Worm (Caenorhabditis elegans) whole organism, L4 larva: ENCODE measurements around the gene unc-31.

Experiments
- F10B5.3 ChIP-seq: sonication (generic microtip); optimal IDR thresholded peaks from 2 replicates; lab custom pipeline; 2016; ENCODE audit warnings: mild to moderate bottlenecking, missing genetic modification characterization, missing compliant biosample characterization
- F26F4.8 ChIP-seq: fragments of 200-800 bp; sonication (Bioruptor generic); conservative IDR thresholded peaks from 2 replicates; pipeline ENCODE4 v1.3.6; 2022; ENCODE audit warnings: missing genetic modification characterization, missing compliant biosample characterization
- F37D6.2 ChIP-seq: sonication (generic microtip); optimal IDR thresholded peaks from 2 replicates; lab custom pipeline; 2016; ENCODE audit warnings: mild to moderate bottlenecking, missing genetic modification characterization, missing compliant biosample characterization
- T26A8.4 ChIP-seq: fragments of 200-800 bp; sonication (Bioruptor generic); IDR thresholded peaks from 2 replicates; pipeline ENCODE4 v1.3.6; 2022; ENCODE audit warnings: missing genetic modification characterization, missing compliant biosample characterization
- Y5F2A.4 ChIP-seq: fragments of 200-800 bp; sonication (Bioruptor generic); optimal IDR thresholded peaks from 2 replicates; lab custom pipeline; 2018; ENCODE audit warnings: mild to moderate bottlenecking, missing genetic modification characterization, missing compliant biosample characterization
- aha-1 ChIP-seq: fragments of 150-350 bp; peaks from one replicate; lab custom pipeline; 2014; ENCODE audit warnings: missing biosample characterization, missing genetic modification characterization
- aly-2 ChIP-seq: sonication (generic microtip); optimal IDR thresholded peaks from 2 replicates; lab custom pipeline; 2018; ENCODE audit warnings: missing biosample characterization, missing genetic modification characterization
- ama-1 ChIP-seq: fragments of 150-350 bp; optimal IDR thresholded peaks from 2 replicates; lab custom pipeline; 2014; ENCODE audit warnings: inconsistent platforms, mixed read lengths
- attf-4 ChIP-seq: sonication (generic microtip); optimal IDR thresholded peaks from 3 replicates; lab custom pipeline; 2017; ENCODE audit warnings: missing biosample characterization, missing genetic modification characterization
- ceh-20 ChIP-seq: fragments of 200-800 bp; sonication (Bioruptor generic); IDR thresholded peaks from 2 replicates; pipeline ENCODE4 v1.3.6; 2022; ENCODE audit warnings: missing genetic modification reagents, missing genetic modification characterization, missing compliant biosample characterization
- ceh-32 ChIP-seq: sonication (generic microtip); optimal IDR thresholded peaks from 2 replicates; lab custom pipeline; 2016; ENCODE audit warnings: mild to moderate bottlenecking, missing genetic modification characterization, missing compliant biosample characterization; ENCODE audit not compliant: poor library complexity
- ceh-44 ChIP-seq: fragments of 200-800 bp; sonication (Bioruptor generic); IDR thresholded peaks from 2 replicates; pipeline ENCODE4 v1.3.6; 2022; ENCODE audit warnings: missing genetic modification reagents, missing genetic modification characterization, missing compliant biosample characterization
- ces-1 ChIP-seq: fragments of 150-350 bp; sonication (generic microtip); optimal IDR thresholded peaks from 4 replicates; lab custom pipeline; 2014; ENCODE audit warnings: missing biosample characterization, missing genetic modification reagents, missing genetic modification characterization
- cey-2 ChIP-seq: sonication (generic microtip); optimal IDR thresholded peaks from 3 replicates; lab custom pipeline; 2017; ENCODE audit warnings: missing genetic modification characterization, mild to moderate bottlenecking, missing compliant biosample characterization, antibody characterized with exemption, borderline replicate concordance; ENCODE audit not compliant: insufficient read depth
- ctbp-1 ChIP-seq: fragments of 200-800 bp; sonication (Bioruptor generic); IDR thresholded peaks from 2 replicates; pipeline ENCODE4 v1.3.6; 2022; ENCODE audit warnings: missing genetic modification reagents, missing genetic modification characterization, missing compliant biosample characterization
- daf-16 ChIP-seq, 3 experiments: sonication (generic microtip); optimal IDR thresholded peaks; 2 replicates each; lab custom pipeline; 2016 to 2017; ENCODE audit warnings: missing genetic modification characterization in 3 of 3, missing genetic modification reagents in 3 of 3, mild to moderate bottlenecking in 2 of 3, missing compliant biosample characterization in 2 of 3, missing biosample characterization in 1 of 3, moderate library complexity in 1 of 3
- dmd-6 ChIP-seq: fragments of 200-800 bp; sonication (Bioruptor generic); IDR thresholded peaks from 2 replicates; pipeline ENCODE4 v1.3.6; 2022; ENCODE audit warnings: missing genetic modification reagents, missing genetic modification characterization, missing compliant biosample characterization
- dmd-9 ChIP-seq: fragments of 200-800 bp; sonication (Bioruptor generic); IDR thresholded peaks from 2 replicates; pipeline ENCODE4 v1.3.6; 2022; ENCODE audit warnings: missing genetic modification reagents, missing genetic modification characterization, missing compliant biosample characterization
- dpl-1 ChIP-seq: fragments of 150-350 bp; optimal IDR thresholded peaks from 2 replicates; lab custom pipeline; 2014; ENCODE audit warnings: missing biosample characterization, missing genetic modification reagents, missing genetic modification characterization
- egl-43 ChIP-seq: fragments of 200-800 bp; sonication (Bioruptor generic); IDR thresholded peaks from 2 replicates; pipeline ENCODE4 v1.3.6; 2022; ENCODE audit warnings: missing genetic modification reagents, missing genetic modification characterization, missing compliant biosample characterization
- hif-1 ChIP-seq, 2 experiments: sonication (generic microtip); optimal IDR thresholded peaks; 2 replicates each; lab custom pipeline; 2016 to 2017; ENCODE audit warnings: missing compliant biosample characterization in 2 of 2, missing genetic modification characterization in 2 of 2, missing genetic modification reagents in 2 of 2, missing genotype in 2 of 2, mild to moderate bottlenecking in 1 of 2
- hlh-11 ChIP-seq: fragments of 200-800 bp; sonication (Bioruptor generic); optimal IDR thresholded peaks from 2 replicates; lab custom pipeline; 2018; ENCODE audit warnings: mild to moderate bottlenecking, missing genetic modification characterization, missing compliant biosample characterization
- hlh-30 ChIP-seq: sonication (generic microtip); optimal IDR thresholded peaks from 2 replicates; lab custom pipeline; 2017; ENCODE audit warnings: antibody characterized with exemption, mild to moderate bottlenecking, missing genetic modification characterization, missing compliant biosample characterization; ENCODE audit not compliant: insufficient read depth
- lim-7 ChIP-seq: fragments of 200-800 bp; sonication (Bioruptor generic); IDR thresholded peaks from 2 replicates; pipeline ENCODE4 v1.3.6; 2022; ENCODE audit warnings: missing genetic modification characterization, missing compliant biosample characterization
- lin-1 ChIP-seq: fragments of 200-800 bp; sonication (Bioruptor generic); IDR thresholded peaks from 2 replicates; pipeline ENCODE4 v1.3.6; 2022; ENCODE audit warnings: missing genetic modification reagents, missing genetic modification characterization, missing compliant biosample characterization
- lin-15B ChIP-seq: fragments of 150-350 bp; sonication (generic microtip); optimal IDR thresholded peaks from 3 replicates; lab custom pipeline; 2014; ENCODE audit warnings: missing biosample characterization, missing genetic modification characterization
- lin-38 ChIP-seq: fragments of 200-800 bp; sonication (Bioruptor generic); IDR thresholded peaks from 2 replicates; pipeline ENCODE4 v1.3.6; 2022; ENCODE audit warnings: missing genetic modification reagents, missing genetic modification characterization, missing compliant biosample characterization
- lin-39 ChIP-seq: fragments of 150-350 bp; optimal IDR thresholded peaks from 2 replicates; lab custom pipeline; 2014; ENCODE audit warnings: missing biosample characterization, missing genetic modification reagents, missing genetic modification characterization
- lir-3 ChIP-seq: sonication (generic microtip); optimal IDR thresholded peaks from 2 replicates; lab custom pipeline; 2016; ENCODE audit warnings: mild to moderate bottlenecking, missing genetic modification characterization, missing compliant biosample characterization
- lsy-2 ChIP-seq, 2 experiments: fragments of 150-350 bp in 1 of 2; sonication (generic microtip) in 1 of 2; optimal IDR thresholded peaks; 2 replicates each; lab custom pipeline; 2014 to 2017; ENCODE audit warnings: missing biosample characterization in 2 of 2, missing genetic modification characterization in 2 of 2
- madf-5 ChIP-seq, 2 experiments: fragments of 200-800 bp; sonication (Bioruptor generic); IDR thresholded peaks; 2 replicates each; pipeline ENCODE4 v1.3.6; 2022; ENCODE audit warnings: missing compliant biosample characterization in 2 of 2, missing genetic modification characterization in 2 of 2
- mxl-2 ChIP-seq: fragments of 200-800 bp; sonication (Bioruptor generic); conservative IDR thresholded peaks from 2 replicates; pipeline ENCODE4 v1.3.6; 2022; ENCODE audit warnings: missing genetic modification reagents, missing genetic modification characterization, missing compliant biosample characterization
- mxl-3 ChIP-seq: fragments of 200-800 bp; sonication (Bioruptor generic); optimal IDR thresholded peaks from 2 replicates; lab custom pipeline; 2018; ENCODE audit warnings: mild to moderate bottlenecking, missing genetic modification characterization, missing compliant biosample characterization
- nhr-10 ChIP-seq: fragments of 150-350 bp; optimal IDR thresholded peaks from 2 replicates; lab custom pipeline; 2014; ENCODE audit warnings: missing biosample characterization, missing genetic modification characterization
- nhr-102 ChIP-seq: sonication (generic microtip); optimal IDR thresholded peaks from 2 replicates; lab custom pipeline; 2016; ENCODE audit warnings: mild to moderate bottlenecking, missing genetic modification characterization, moderate library complexity, missing compliant biosample characterization
- nhr-25 ChIP-seq: sonication (generic microtip); optimal IDR thresholded peaks from 2 replicates; lab custom pipeline; 2017; ENCODE audit warnings: missing genetic modification characterization, mild to moderate bottlenecking, missing compliant biosample characterization, antibody characterized with exemption, moderate library complexity, borderline replicate concordance; ENCODE audit not compliant: insufficient read depth
- nhr-28 ChIP-seq: fragments of 150-350 bp; optimal IDR thresholded peaks from 2 replicates; lab custom pipeline; 2014; ENCODE audit warnings: missing biosample characterization, missing genetic modification characterization
- nhr-42 ChIP-seq: fragments of 200-800 bp; sonication (Bioruptor generic); IDR thresholded peaks from 2 replicates; pipeline ENCODE4 v1.3.6; 2022; ENCODE audit warnings: missing genetic modification characterization, missing compliant biosample characterization
- saeg-2 ChIP-seq: fragments of 200-800 bp; sonication (Bioruptor generic); IDR thresholded peaks from 2 replicates; pipeline ENCODE4 v1.3.6; 2022; ENCODE audit warnings: missing genetic modification reagents, missing genetic modification characterization, missing compliant biosample characterization
- sdz-12 ChIP-seq: fragments of 200-800 bp; sonication (Bioruptor generic); optimal IDR thresholded peaks from 2 replicates; lab custom pipeline; 2018; ENCODE audit warnings: mild to moderate bottlenecking, missing genetic modification characterization, missing compliant biosample characterization
- snpc-4 ChIP-seq: fragments of 150-350 bp; optimal IDR thresholded peaks from 2 replicates; lab custom pipeline; 2014; ENCODE audit warnings: missing biosample characterization, missing genetic modification characterization
- spr-3 ChIP-seq: fragments of 200-800 bp; sonication (Bioruptor generic); optimal IDR thresholded peaks from 2 replicates; lab custom pipeline; 2018; ENCODE audit warnings: mild to moderate bottlenecking, missing genetic modification characterization, missing compliant biosample characterization
- unc-130 ChIP-seq: sonication (generic microtip); optimal IDR thresholded peaks from 2 replicates; lab custom pipeline; 2016; ENCODE audit warnings: missing genetic modification reagents, missing genetic modification characterization, missing compliant biosample characterization
- unc-62 ChIP-seq, 3 experiments: fragments of 150-350 bp in 1 of 3; sonication (generic microtip); optimal IDR thresholded peaks in 2 of 3; peaks in 1 of 3; 1 replicate in 1 of 3; 2 replicates in 2 of 3; lab custom pipeline; 2014 to 2017; ENCODE audit warnings: missing biosample characterization in 3 of 3, missing genetic modification characterization in 3 of 3, missing genetic modification reagents in 3 of 3, missing genotype in 1 of 3
- vab-7 ChIP-seq: fragments of 200-800 bp; sonication (Bioruptor generic); IDR thresholded peaks from 2 replicates; pipeline ENCODE4 v1.3.6; 2022; ENCODE audit warnings: missing genetic modification reagents, missing genetic modification characterization, missing compliant biosample characterization
- zfp-2 ChIP-seq: sonication (generic microtip); optimal IDR thresholded peaks from 2 replicates; lab custom pipeline; 2016; ENCODE audit warnings: mild to moderate bottlenecking, missing genetic modification characterization, missing compliant biosample characterization
- zfp-3 ChIP-seq: fragments of 200-800 bp; sonication (Bioruptor generic); conservative IDR thresholded peaks from 2 replicates; pipeline ENCODE4 v1.3.6; 2022; ENCODE audit warnings: missing genetic modification reagents, missing genetic modification characterization, missing compliant biosample characterization
- zip-11 ChIP-seq: fragments of 200-800 bp; sonication (Bioruptor generic); IDR thresholded peaks from 2 replicates; pipeline ENCODE4 v1.3.6; 2022; ENCODE audit warnings: missing genetic modification characterization, missing compliant biosample characterization
- zip-2 ChIP-seq: fragments of 150-350 bp; optimal IDR thresholded peaks from 2 replicates; lab custom pipeline; 2014; ENCODE audit warnings: missing biosample characterization, missing genetic modification characterization
- ztf-11 ChIP-seq: fragments of 150-350 bp; optimal IDR thresholded peaks from 2 replicates; lab custom pipeline; 2014; ENCODE audit warnings: missing biosample characterization, missing genetic modification characterization
- ztf-7 ChIP-seq: fragments of 150-350 bp; optimal IDR thresholded peaks from 2 replicates; lab custom pipeline; 2014; ENCODE audit warnings: missing biosample characterization, missing genetic modification characterization

unc-31 gene

DNA sequence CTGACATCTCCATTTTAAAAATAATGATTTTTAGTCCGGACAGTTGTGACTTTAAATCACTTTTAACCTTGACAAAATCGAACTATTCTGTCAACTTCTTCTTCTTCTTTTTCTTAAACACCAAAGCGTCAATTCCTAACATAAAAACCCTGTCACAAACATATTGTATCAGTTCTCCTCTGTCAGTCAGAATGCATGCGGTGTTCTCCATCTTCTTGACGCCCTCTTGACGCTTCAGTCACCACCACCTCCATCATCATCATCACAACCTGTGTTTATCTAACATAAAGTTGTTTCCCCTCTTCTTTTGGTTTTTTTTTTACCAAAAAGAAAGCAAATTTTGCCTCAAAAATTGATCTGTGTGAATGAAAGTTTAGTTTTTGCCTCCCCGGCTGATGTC lies 61.7 kb downstream of the unc-31 start (continued):
- no peak for TF ChIP-seq unc-62 (GFP tag; optimal IDR thresholded peaks at IDR 0.05 in 1 of 2; lab: Kevin White, UChicago)
- no peak for TF ChIP-seq unc-62 (tag; optimal IDR thresholded peaks at IDR 0.05; lab: Kevin White, UChicago)
- no peak for TF ChIP-seq T26A8.4 (GFP tag; lab: Robert Waterston, UW)
- TF ChIP-seq ctbp-1, result no peak
- TF ChIP-seq ceh-32 (tag; lab: Kevin White, UChicago), result no peak
- no peak for TF ChIP-seq lim-7 (GFP tag; lab: Robert Waterston, UW)
- TF ChIP-seq hlh-11, result peak; percentile 6
- TF ChIP-seq lin-38, result no peak
- TF ChIP-seq daf-16 (GFP tag; optimal IDR thresholded peaks at IDR 0.05; lab: Kevin White, UChicago), result no peak
- no peak for TF ChIP-seq daf-16 (tag; optimal IDR thresholded peaks at IDR 0.05; lab: Kevin White, UChicago)
- TF ChIP-seq aly-2, result no peak
- TF ChIP-seq lir-3, result no peak
- TF ChIP-seq zip-2, result no peak
- no peak for TF ChIP-seq lsy-2 (tag; optimal IDR thresholded peaks at IDR 0.05; lab: Kevin White, UChicago)
- TF ChIP-seq sdz-12 (GFP tag; lab: Kevin White, UChicago), result no peak
- TF ChIP-seq F10B5.3 (tag; lab: Kevin White, UChicago), result no peak
- peak; percentile 9 for TF ChIP-seq hlh-30 (tag; lab: Kevin White, UChicago)
- TF ChIP-seq ztf-11 (tag; lab: Kevin White, UChicago), result no peak
- no peak for TF ChIP-seq zip-11 (GFP tag; lab: Robert Waterston, UW)
- no peak for TF ChIP-seq nhr-25
- no peak for TF ChIP-seq lin-39 (tag; lab: Kevin White, UChicago)
- no peak for TF ChIP-seq ama-1 (lab: Kevin White, UChicago)
- peak; percentile 96 for TF ChIP-seq dmd-6 (GFP tag; lab: Robert Waterston, UW)
- TF ChIP-seq ceh-44 (GFP tag; lab: Robert Waterston, UW), result no peak
- no peak for TF ChIP-seq egl-43 (GFP tag; lab: Robert Waterston, UW)
- TF ChIP-seq dmd-9 (GFP tag; lab: Robert Waterston, UW), result no peak
- TF ChIP-seq mxl-3 (GFP tag; lab: Kevin White, UChicago), result no peak
- TF ChIP-seq nhr-42, result no peak
- no peak for TF ChIP-seq dpl-1 (GFP tag; lab: Kevin White, UChicago)
- no peak for TF ChIP-seq snpc-4 (tag; lab: Kevin White, UChicago)
- no peak for TF ChIP-seq ztf-7 (tag; lab: Kevin White, UChicago)
- no peak for TF ChIP-seq zfp-2
- TF ChIP-seq unc-130 (GFP tag; lab: Kevin White, UChicago), result no peak
- no peak for TF ChIP-seq attf-4 (tag; lab: Kevin White, UChicago)
- TF ChIP-seq ceh-20, result 0 out of 2 replicates have a peak, but pooled peaks have one; percentile 11
- TF ChIP-seq madf-5 (GFP tag; IDR thresholded peaks at IDR 0.05; lab: Robert Waterston, UW), result no peak
- peak; percentile 81 for TF ChIP-seq aha-1
- no peak for TF ChIP-seq nhr-102 (tag; lab: Kevin White, UChicago)
- TF ChIP-seq Y5F2A.4 (GFP tag; lab: Kevin White, UChicago), result no peak
- no peak for TF ChIP-seq hif-1 (tag; optimal IDR thresholded peaks at IDR 0.05; lab: Kevin White, UChicago)
- no peak for TF ChIP-seq nhr-28 (tag; lab: Kevin White, UChicago)
- TF ChIP-seq mxl-2 (GFP tag; lab: Robert Waterston, UW), result no peak
- no peak for TF ChIP-seq saeg-2 (GFP tag; lab: Robert Waterston, UW)
- TF ChIP-seq F37D6.2 (tag; lab: Kevin White, UChicago), result no peak
- TF ChIP-seq F26F4.8 (GFP tag; lab: Robert Waterston, UW), result no peak
- TF ChIP-seq lin-15B, result no peak
- TF ChIP-seq ces-1 (GFP tag; lab: Kevin White, UChicago), result no peak
- TF ChIP-seq zfp-3, result no peak
- TF ChIP-seq nhr-10 (tag; lab: Kevin White, UChicago), result no peak
- no peak for TF ChIP-seq cey-2
- no peak for TF ChIP-seq spr-3 (GFP tag; lab: Kevin White, UChicago)
- TF ChIP-seq lin-1 (GFP tag; lab: Robert Waterston, UW), result 0 out of 2 replicates have a peak, but pooled peaks have one; percentile 34
- no peak for TF ChIP-seq vab-7 (GFP tag; lab: Robert Waterston, UW)
